Fruit fly (Drosophila melanogaster) whole organism, pupa: ENCODE measurements around the gene pzg.

Experiments used
- CG10348 ChIP-seq: fragments of 200-800 bp; sonication (Bioruptor generic); IDR thresholded peaks from 2 replicates; pipeline ENCODE4 v1.3.6; 2022; ENCODE audit warnings: missing biosample characterization, missing genetic modification characterization
- CG14655 ChIP-seq: fragments of 200-800 bp; sonication (Bioruptor generic); optimal IDR thresholded peaks from 3 replicates; lab custom pipeline; 2017; ENCODE audit warnings: mild to moderate bottlenecking, missing biosample characterization, missing genetic modification reagents, missing genetic modification characterization
- CG34367 ChIP-seq: fragments of 200-800 bp; sonication (Bioruptor generic); optimal IDR thresholded peaks from 2 replicates; lab custom pipeline; 2018; ENCODE audit warnings: missing biosample characterization, mild to moderate bottlenecking, missing genetic modification characterization
- CG4496 ChIP-seq: fragments of 200-800 bp; sonication (Bioruptor generic); IDR thresholded peaks from 3 replicates; pipeline ENCODE4 v1.3.6; 2022; ENCODE audit warnings: missing biosample characterization, missing genetic modification characterization
- D1 ChIP-seq: fragments of 200-800 bp; sonication (Bioruptor generic); optimal IDR thresholded peaks from 2 replicates; lab custom pipeline; 2018; ENCODE audit warnings: missing biosample characterization, mild to moderate bottlenecking, missing genetic modification characterization, moderate library complexity
- EcR ChIP-seq: fragments of 200-800 bp; sonication (Bioruptor generic); optimal IDR thresholded peaks from 3 replicates; lab custom pipeline; 2019; ENCODE audit warnings: missing biosample characterization, missing genetic modification characterization, mild to moderate bottlenecking, moderate library complexity, missing genetic modification reagents
- Pif1A ChIP-seq: fragments of 200-800 bp; sonication (Bioruptor generic); optimal IDR thresholded peaks from 3 replicates; lab custom pipeline; 2016; ENCODE audit warnings: missing biosample characterization, missing genetic modification characterization
- rn ChIP-seq: fragments of 200-800 bp; sonication (Bioruptor generic); IDR thresholded peaks from 2 replicates; pipeline ENCODE4 v1.3.6; 2022; ENCODE audit warnings: missing biosample characterization, missing genetic modification characterization

DNA sequence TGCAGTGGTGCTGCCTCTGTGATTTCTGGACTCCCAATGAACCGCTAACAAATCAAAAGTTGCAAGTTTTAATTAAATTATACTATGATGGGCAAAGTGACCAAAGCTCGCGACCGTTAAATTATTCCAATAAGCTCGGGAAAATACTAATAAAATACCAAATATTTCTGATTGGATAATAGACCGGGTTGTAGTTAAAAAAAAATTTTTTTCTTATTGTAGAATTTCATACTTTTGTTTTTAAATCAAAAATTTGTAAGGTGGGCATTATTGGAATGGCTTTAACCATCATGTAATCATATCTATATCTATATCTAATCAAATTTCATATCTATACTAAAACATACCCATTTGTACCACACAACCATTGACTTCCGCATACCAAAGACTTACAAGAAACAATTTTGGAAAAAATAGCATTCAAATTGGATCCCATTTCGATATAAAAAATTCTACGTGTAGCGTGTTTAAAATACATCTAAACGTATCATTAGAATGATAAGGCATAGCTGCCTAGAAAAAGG is 18.0 kb upstream of the pzg start, which contains the start of gene CG9391:
- no peak for TF ChIP-seq CG10348 (GFP tag; lab: Robert Waterston, UW)
- no peak for TF ChIP-seq CG34367
- no peak for TF ChIP-seq EcR (GFP tag; lab: Kevin White, UChicago)
- TF ChIP-seq D1 = no peak
- TF ChIP-seq rn (GFP tag; lab: Robert Waterston, UW) = no peak
- no peak for TF ChIP-seq CG14655 (GFP tag; lab: Kevin White, UChicago)
- no peak for TF ChIP-seq CG4496 (GFP tag; lab: Robert Waterston, UW)
- TF ChIP-seq Pif1A (GFP tag; lab: Kevin White, UChicago) = no peak
